Worm (Caenorhabditis elegans) whole organism, young adult: Measurements from ENCODE around the gene C17G10.6.

ENCODE experiments used
- B0261.1 ChIP-seq: sonication (generic microtip); optimal IDR thresholded peaks from 2 replicates; lab custom pipeline; 2016; ENCODE audit warnings: mild to moderate bottlenecking, missing genetic modification characterization, moderate library complexity, missing compliant biosample characterization
- B0336.3 ChIP-seq: fragments of 200-800 bp; sonication (Bioruptor generic); IDR thresholded peaks from 2 replicates; pipeline ENCODE4 v1.3.6; 2022; ENCODE audit warnings: missing genetic modification characterization, missing compliant biosample characterization
- F22D6.2 ChIP-seq: sonication (generic microtip); optimal IDR thresholded peaks from 2 replicates; lab custom pipeline; 2016; ENCODE audit warnings: mild to moderate bottlenecking, missing genetic modification characterization, missing compliant biosample characterization
- F33H1.4 ChIP-seq: fragments of 200-800 bp; sonication (Bioruptor generic); IDR thresholded peaks from 2 replicates; pipeline ENCODE4 v1.3.6; 2022; ENCODE audit warnings: missing genetic modification reagents, missing genetic modification characterization, missing compliant biosample characterization
- F37B4.10 ChIP-seq: fragments of 200-800 bp; sonication (Bioruptor generic); IDR thresholded peaks from 2 replicates; pipeline ENCODE4 v1.3.6; 2022; ENCODE audit warnings: missing genetic modification characterization, missing compliant biosample characterization
- F39B2.1 ChIP-seq: fragments of 200-800 bp; sonication (Bioruptor generic); IDR thresholded peaks from 2 replicates; pipeline ENCODE4 v1.3.6; 2022; ENCODE audit warnings: missing genetic modification reagents, missing genetic modification characterization, missing compliant biosample characterization
- F49E8.2 ChIP-seq: sonication (generic microtip); optimal IDR thresholded peaks from 3 replicates; lab custom pipeline; 2017; ENCODE audit warnings: missing genetic modification characterization, mild to moderate bottlenecking, missing compliant biosample characterization, antibody characterized with exemption, moderate library complexity; ENCODE audit not compliant: insufficient read depth
- F57C9.4 ChIP-seq: sonication (generic microtip); optimal IDR thresholded peaks from 2 replicates; lab custom pipeline; 2017; ENCODE audit warnings: mild to moderate bottlenecking, missing genetic modification characterization, missing compliant biosample characterization
- Y53G8AR.9 ChIP-seq: fragments of 200-800 bp; sonication (Bioruptor generic); conservative IDR thresholded peaks from 2 replicates; pipeline ENCODE4 v1.3.6; 2022; ENCODE audit warnings: missing genetic modification reagents, missing genetic modification characterization, missing compliant biosample characterization
- Y95B8A.8 ChIP-seq: fragments of 200-800 bp; sonication (Bioruptor generic); IDR thresholded peaks from 2 replicates; pipeline ENCODE4 v1.3.6; 2022; ENCODE audit warnings: missing genetic modification reagents, missing genetic modification characterization, missing compliant biosample characterization
- ZK185.1 ChIP-seq: sonication (generic microtip); optimal IDR thresholded peaks from 2 replicates; lab custom pipeline; 2016; ENCODE audit warnings: mild to moderate bottlenecking, missing genetic modification characterization, missing compliant biosample characterization; ENCODE audit not compliant: poor library complexity, severe bottlenecking
- aptf-2 ChIP-seq: fragments of 200-800 bp; sonication (Bioruptor generic); conservative IDR thresholded peaks from 2 replicates; pipeline ENCODE4 v1.3.6; 2022; ENCODE audit warnings: missing genetic modification reagents, missing genetic modification characterization, missing compliant biosample characterization
- atf-7 ChIP-seq: sonication (generic microtip); optimal IDR thresholded peaks from 2 replicates; lab custom pipeline; 2017; ENCODE audit warnings: mild to moderate bottlenecking, missing genetic modification characterization, missing compliant biosample characterization
- athp-1 ChIP-seq: sonication (generic microtip); optimal IDR thresholded peaks from 2 replicates; lab custom pipeline; 2017; ENCODE audit warnings: mild to moderate bottlenecking, missing genetic modification characterization, missing compliant biosample characterization
- attf-6 ChIP-seq: fragments of 200-800 bp; sonication (Bioruptor generic); IDR thresholded peaks from 2 replicates; pipeline ENCODE4 v1.3.6; 2022; ENCODE audit warnings: missing genetic modification reagents, missing genetic modification characterization, missing compliant biosample characterization
- bed-2 ChIP-seq: fragments of 200-800 bp; sonication (Bioruptor generic); IDR thresholded peaks from 2 replicates; pipeline ENCODE4 v1.3.6; 2022; ENCODE audit warnings: missing genetic modification reagents, missing genetic modification characterization, missing compliant biosample characterization
- ccch-3 ChIP-seq: fragments of 200-800 bp; sonication (Bioruptor generic); optimal IDR thresholded peaks from 2 replicates; lab custom pipeline; 2018; ENCODE audit warnings: mild to moderate bottlenecking, missing genetic modification characterization, missing compliant biosample characterization
- cebp-2 ChIP-seq: fragments of 200-800 bp; sonication (Bioruptor generic); IDR thresholded peaks from 2 replicates; pipeline ENCODE4 v1.3.6; 2022; ENCODE audit warnings: missing genetic modification characterization, missing compliant biosample characterization
- egl-44 ChIP-seq: fragments of 200-800 bp; sonication (Bioruptor generic); IDR thresholded peaks from 2 replicates; pipeline ENCODE4 v1.3.6; 2022; ENCODE audit warnings: missing genetic modification reagents, missing genetic modification characterization, missing compliant biosample characterization
- ets-4 ChIP-seq: fragments of 200-800 bp; sonication (Bioruptor generic); optimal IDR thresholded peaks from 2 replicates; lab custom pipeline; 2018; ENCODE audit warnings: mild to moderate bottlenecking, missing genetic modification characterization, missing compliant biosample characterization
- fkh-3 ChIP-seq: sonication (generic microtip); optimal IDR thresholded peaks from 2 replicates; lab custom pipeline; 2016; ENCODE audit warnings: mild to moderate bottlenecking, missing genetic modification characterization, missing compliant biosample characterization
- him-1 ChIP-seq: sonication (generic microtip); optimal IDR thresholded peaks from 2 replicates; lab custom pipeline; 2016; ENCODE audit warnings: missing genotype, missing genetic modification reagents, missing genetic modification characterization, missing compliant biosample characterization
- hmg-20 ChIP-seq: fragments of 200-800 bp; sonication (Bioruptor generic); IDR thresholded peaks from 2 replicates; pipeline ENCODE4 v1.3.6; 2022; ENCODE audit warnings: missing genetic modification reagents, missing genetic modification characterization, missing compliant biosample characterization
- lag-1 ChIP-seq: fragments of 200-800 bp; sonication (Bioruptor generic); IDR thresholded peaks from 2 replicates; pipeline ENCODE4 v1.3.6; 2022; ENCODE audit warnings: missing genetic modification reagents, missing genetic modification characterization, missing compliant biosample characterization
- let-607 ChIP-seq, 2 experiments: fragments of 200-800 bp in 1 of 2; sonication (Bioruptor generic) in 1 of 2; sonication (generic microtip) in 1 of 2; optimal IDR thresholded peaks; 2 replicates each; lab custom pipeline; 2016 to 2018; ENCODE audit warnings: mild to moderate bottlenecking in 2 of 2, missing compliant biosample characterization in 2 of 2, missing genetic modification characterization in 2 of 2, moderate library complexity in 2 of 2, missing genotype in 1 of 2
- lin-35 ChIP-seq, 3 experiments: fragments of 150-350 bp in 2 of 3; sonication (generic microtip) in 1 of 3; optimal IDR thresholded peaks; 2 replicates each; lab custom pipeline; 2014 to 2018; ENCODE audit warnings: missing biosample characterization in 3 of 3, missing genetic modification characterization in 3 of 3, missing genetic modification reagents in 3 of 3
- lin-40 ChIP-seq: sonication (generic microtip); optimal IDR thresholded peaks from 2 replicates; lab custom pipeline; 2016; ENCODE audit warnings: missing genetic modification characterization, mild to moderate bottlenecking, missing compliant biosample characterization, missing genotype, missing genetic modification reagents
- lsl-1 ChIP-seq: fragments of 200-800 bp; sonication (Bioruptor generic); optimal IDR thresholded peaks from 2 replicates; lab custom pipeline; 2018; ENCODE audit warnings: mild to moderate bottlenecking, missing genetic modification characterization, moderate library complexity, missing compliant biosample characterization
- lsy-27 ChIP-seq: sonication (generic microtip); optimal IDR thresholded peaks from 2 replicates; lab custom pipeline; 2017; ENCODE audit warnings: missing genetic modification characterization, mild to moderate bottlenecking, missing compliant biosample characterization, antibody characterized with exemption, missing genotype, borderline replicate concordance; ENCODE audit not compliant: insufficient read depth
- mes-4 ChIP-seq: sonication (generic microtip); optimal IDR thresholded peaks from 2 replicates; lab custom pipeline; 2016; ENCODE audit warnings: missing genotype, missing genetic modification characterization, missing compliant biosample characterization
- nfya-2 ChIP-seq: fragments of 200-800 bp; sonication (Bioruptor generic); IDR thresholded peaks from 2 replicates; pipeline ENCODE4 v1.3.6; 2022; ENCODE audit warnings: missing genetic modification reagents, missing genetic modification characterization, missing compliant biosample characterization
- nfyb-1 ChIP-seq: fragments of 200-800 bp; sonication (Bioruptor generic); IDR thresholded peaks from 2 replicates; pipeline ENCODE4 v1.3.6; 2022; ENCODE audit warnings: missing genetic modification reagents, missing genetic modification characterization, missing compliant biosample characterization
- pbrm-1 ChIP-seq: fragments of 200-800 bp; sonication (Bioruptor generic); IDR thresholded peaks from 2 replicates; pipeline ENCODE4 v1.3.6; 2022; ENCODE audit warnings: missing genetic modification reagents, missing genetic modification characterization, missing compliant biosample characterization
- pha-4 ChIP-seq: fragments of 150-350 bp; sonication (generic microtip); optimal IDR thresholded peaks from 2 replicates; lab custom pipeline; 2014; ENCODE audit warnings: missing biosample characterization, missing genetic modification reagents, missing genetic modification characterization
- rec-8 ChIP-seq, 2 experiments: sonication (generic microtip); optimal IDR thresholded peaks; 2 replicates each; lab custom pipeline; 2016; ENCODE audit warnings: mild to moderate bottlenecking in 2 of 2, missing genetic modification characterization in 2 of 2, missing genetic modification reagents in 2 of 2, missing genotype in 2 of 2, missing biosample characterization in 1 of 2, missing compliant biosample characterization in 1 of 2, moderate library complexity in 1 of 2
- snpc-1.1 ChIP-seq: sonication (generic microtip); optimal IDR thresholded peaks from 2 replicates; lab custom pipeline; 2017; ENCODE audit warnings: missing genetic modification characterization, mild to moderate bottlenecking, missing compliant biosample characterization, antibody characterized with exemption, moderate library complexity, missing genotype, missing genetic modification reagents; ENCODE audit not compliant: insufficient read depth
- snpc-4 ChIP-seq, 5 experiments: fragments of 150-350 bp in 1 of 5; sonication (generic microtip) in 4 of 5; optimal IDR thresholded peaks; 2 replicates each; lab custom pipeline; 2014 to 2018; ENCODE audit warnings: missing genetic modification characterization in 5 of 5, missing biosample characterization in 3 of 5, antibody characterized with exemption in 2 of 5, mild to moderate bottlenecking in 2 of 5, missing compliant biosample characterization in 2 of 5, missing genotype in 2 of 5, moderate library complexity in 2 of 5, missing genetic modification reagents in 1 of 5
- tbp1 ChIP-seq: fragments of 200-800 bp; sonication (Bioruptor generic); optimal IDR thresholded peaks from 2 replicates; lab custom pipeline; 2018; ENCODE audit warnings: mild to moderate bottlenecking, missing genetic modification characterization, missing compliant biosample characterization
- unc-62 ChIP-seq: fragments of 150-350 bp; optimal IDR thresholded peaks from 2 replicates; lab custom pipeline; 2014; ENCODE audit warnings: missing biosample characterization, missing genetic modification reagents, missing genetic modification characterization
- xnd-1 ChIP-seq: sonication (generic microtip); optimal IDR thresholded peaks from 2 replicates; lab custom pipeline; 2016; ENCODE audit warnings: missing genotype, missing genetic modification reagents, missing genetic modification characterization, missing compliant biosample characterization
- ztf-22 ChIP-seq: fragments of 200-800 bp; sonication (Bioruptor generic); optimal IDR thresholded peaks from 2 replicates; lab custom pipeline; 2018; ENCODE audit warnings: mild to moderate bottlenecking, missing genetic modification characterization, moderate library complexity, missing compliant biosample characterization
- ztf-3 ChIP-seq: fragments of 200-800 bp; sonication (Bioruptor generic); optimal IDR thresholded peaks from 2 replicates; lab custom pipeline; 2018; ENCODE audit warnings: mild to moderate bottlenecking, missing genetic modification characterization, missing compliant biosample characterization

Gene C17G10.6

ce11 chrII:5565082-5565623, 37.9 kb downstream of the C17G10.6 start (continued):
- TF ChIP-seq ZK185.1 (tag; lab: Kevin White, UChicago) (no peak), atf-7 (tag; lab: Kevin White, UChicago) (no peak), cebp-2 (0 out of 2 replicates have a peak, but pooled peaks have one; percentile 50), lag-1 (GFP tag; lab: Robert Waterston, UW) (no peak), ztf-22 (GFP tag; lab: Kevin White, UChicago) (no peak), Y53G8AR.9 (no peak), ztf-3 (GFP tag; lab: Kevin White, UChicago) (no peak), unc-62 (GFP tag; lab: Kevin White, UChicago) (no peak), lsy-27 (tag; lab: Kevin White, UChicago) (no peak), egl-44 (GFP tag; lab: Robert Waterston, UW) (no peak), athp-1 (tag; lab: Kevin White, UChicago) (no peak), snpc-1.1 (tag; lab: Kevin White, UChicago) (peak; percentile 80), F22D6.2 (no peak), F49E8.2 (tag; lab: Kevin White, UChicago) (no peak), aptf-2 (GFP tag; lab: Robert Waterston, UW) (no peak), let-607 (tag; optimal IDR thresholded peaks at IDR 0.05; lab: Kevin White, UChicago) (no peak), F39B2.1 (GFP tag; lab: Robert Waterston, UW) (no peak), B0261.1 (no peak), pbrm-1 (GFP tag; lab: Robert Waterston, UW) (peak; percentile 72; the same call in 1 of the 2 replicates), lin-40 (no peak), xnd-1 (tag; lab: Kevin White, UChicago) (no peak), lin-35 (GFP tag; optimal IDR thresholded peaks at IDR 0.05; lab: Kevin White, UChicago) (no peak), nfya-2 (GFP tag; lab: Robert Waterston, UW) (no peak), pha-4 (tag; lab: Kevin White, UChicago) (no peak), ccch-3 (GFP tag; lab: Kevin White, UChicago) (no peak), fkh-3 (tag; lab: Kevin White, UChicago) (no peak), F37B4.10 (no peak), nfyb-1 (GFP tag; lab: Robert Waterston, UW) (0 out of 2 replicates have a peak, but pooled peaks have one; percentile 41), lsl-1 (GFP tag; lab: Kevin White, UChicago) (no peak), tbp1 (no peak), rec-8 (tag; optimal IDR thresholded peaks at IDR 0.05; lab: Kevin White, UChicago) (no peak), snpc-4 (GFP tag; optimal IDR thresholded peaks at IDR 0.05; lab: Kevin White, UChicago) (no peak), snpc-4 (tag; optimal IDR thresholded peaks at IDR 0.05; lab: Kevin White, UChicago) (peak in 2 of 4 experiments; percentile 75 to 91), ets-4 (no peak), attf-6 (GFP tag; lab: Robert Waterston, UW) (peak; percentile 82; the same call in 1 of the 2 replicates), F33H1.4 (GFP tag; lab: Robert Waterston, UW) (no peak; the same call in 1 of the 2 replicates), Y95B8A.8 (GFP tag; lab: Robert Waterston, UW) (no peak), him-1 (tag; lab: Kevin White, UChicago) (no peak), bed-2 (GFP tag; lab: Robert Waterston, UW) (no peak), hmg-20 (GFP tag; lab: Robert Waterston, UW) (no peak), F57C9.4 (tag; lab: Kevin White, UChicago) (no peak), mes-4 (no peak), B0336.3 (no peak)
